Worm (Caenorhabditis elegans) whole organism, young adult: ENCODE results near the gene F36H5.8.

Source experiments
- B0019.2 ChIP-seq: fragments of 200-800 bp; sonication (Bioruptor generic); conservative IDR thresholded peaks from 2 replicates; pipeline ENCODE4 v1.3.6; 2022; ENCODE audit warnings: missing genetic modification reagents, missing genetic modification characterization, missing compliant biosample characterization
- B0261.1 ChIP-seq: sonication (generic microtip); optimal IDR thresholded peaks from 2 replicates; lab custom pipeline; 2016; ENCODE audit warnings: mild to moderate bottlenecking, missing genetic modification characterization, moderate library complexity, missing compliant biosample characterization
- F22D6.2 ChIP-seq: sonication (generic microtip); optimal IDR thresholded peaks from 2 replicates; lab custom pipeline; 2016; ENCODE audit warnings: mild to moderate bottlenecking, missing genetic modification characterization, missing compliant biosample characterization
- F23B12.7 ChIP-seq: sonication (generic microtip); optimal IDR thresholded peaks from 2 replicates; lab custom pipeline; 2017; ENCODE audit warnings: missing genetic modification characterization, mild to moderate bottlenecking, missing compliant biosample characterization, antibody characterized with exemption, moderate library complexity; ENCODE audit not compliant: insufficient read depth
- F37B4.10 ChIP-seq: fragments of 200-800 bp; sonication (Bioruptor generic); IDR thresholded peaks from 2 replicates; pipeline ENCODE4 v1.3.6; 2022; ENCODE audit warnings: missing genetic modification characterization, missing compliant biosample characterization
- F52B5.7 ChIP-seq: sonication (generic microtip); optimal IDR thresholded peaks from 2 replicates; lab custom pipeline; 2016; ENCODE audit warnings: mild to moderate bottlenecking, missing genetic modification characterization, missing compliant biosample characterization
- F57C9.4 ChIP-seq: sonication (generic microtip); optimal IDR thresholded peaks from 2 replicates; lab custom pipeline; 2017; ENCODE audit warnings: mild to moderate bottlenecking, missing genetic modification characterization, missing compliant biosample characterization
- T26A5.8 ChIP-seq: sonication (generic microtip); optimal IDR thresholded peaks from 2 replicates; lab custom pipeline; 2016; ENCODE audit warnings: missing genetic modification characterization, missing compliant biosample characterization
- Y56A3A.18 ChIP-seq: fragments of 200-800 bp; sonication (Bioruptor generic); IDR thresholded peaks from 2 replicates; pipeline ENCODE4 v1.3.6; 2022; ENCODE audit warnings: missing genetic modification reagents, missing genetic modification characterization, missing compliant biosample characterization
- Y79H2A.3 ChIP-seq: fragments of 200-800 bp; sonication (Bioruptor generic); conservative IDR thresholded peaks from 2 replicates; pipeline ENCODE4 v1.3.6; 2022; ENCODE audit warnings: missing genetic modification reagents, missing genetic modification characterization, missing compliant biosample characterization
- ama-1 ChIP-seq, 3 experiments: fragments of 150-350 bp in 1 of 3; sonication (generic microtip) in 2 of 3; optimal IDR thresholded peaks; 2 replicates each; lab custom pipeline; 2014 to 2018; ENCODE audit warnings: missing biosample characterization in 2 of 3, missing genetic modification characterization in 2 of 3, missing genetic modification reagents in 2 of 3
- aptf-2 ChIP-seq: fragments of 200-800 bp; sonication (Bioruptor generic); conservative IDR thresholded peaks from 2 replicates; pipeline ENCODE4 v1.3.6; 2022; ENCODE audit warnings: missing genetic modification reagents, missing genetic modification characterization, missing compliant biosample characterization
- ceh-58 ChIP-seq: fragments of 200-800 bp; sonication (Bioruptor generic); IDR thresholded peaks from 2 replicates; pipeline ENCODE4 v1.3.6; 2022; ENCODE audit warnings: missing genetic modification characterization, missing compliant biosample characterization
- egl-18 ChIP-seq: fragments of 200-800 bp; sonication (Bioruptor generic); IDR thresholded peaks from 2 replicates; pipeline ENCODE4 v1.3.6; 2022; ENCODE audit warnings: missing genetic modification reagents, missing genetic modification characterization, missing compliant biosample characterization
- egl-44 ChIP-seq: fragments of 200-800 bp; sonication (Bioruptor generic); IDR thresholded peaks from 2 replicates; pipeline ENCODE4 v1.3.6; 2022; ENCODE audit warnings: missing genetic modification reagents, missing genetic modification characterization, missing compliant biosample characterization
- ekl-4 ChIP-seq: fragments of 200-800 bp; sonication (Bioruptor generic); IDR thresholded peaks from 2 replicates; pipeline ENCODE4 v1.3.6; 2022; ENCODE audit warnings: missing genetic modification reagents, missing genetic modification characterization, missing compliant biosample characterization
- gei-17 ChIP-seq: fragments of 200-800 bp; sonication (Bioruptor generic); optimal IDR thresholded peaks from 2 replicates; lab custom pipeline; 2018; ENCODE audit warnings: mild to moderate bottlenecking, missing genetic modification characterization, missing compliant biosample characterization
- him-1 ChIP-seq: sonication (generic microtip); optimal IDR thresholded peaks from 2 replicates; lab custom pipeline; 2016; ENCODE audit warnings: missing genotype, missing genetic modification reagents, missing genetic modification characterization, missing compliant biosample characterization
- hlh-26 ChIP-seq: fragments of 200-800 bp; sonication (Bioruptor generic); conservative IDR thresholded peaks from 2 replicates; pipeline ENCODE4 v1.3.6; 2022; ENCODE audit warnings: missing genetic modification reagents, missing genetic modification characterization, missing compliant biosample characterization
- hmg-1.2 ChIP-seq: fragments of 200-800 bp; sonication (Bioruptor generic); IDR thresholded peaks from 2 replicates; pipeline ENCODE4 v1.3.6; 2022; ENCODE audit warnings: missing genetic modification reagents, missing genetic modification characterization, missing compliant biosample characterization
- lag-1 ChIP-seq: fragments of 200-800 bp; sonication (Bioruptor generic); IDR thresholded peaks from 2 replicates; pipeline ENCODE4 v1.3.6; 2022; ENCODE audit warnings: missing genetic modification reagents, missing genetic modification characterization, missing compliant biosample characterization
- lir-1 ChIP-seq: fragments of 200-800 bp; sonication (Bioruptor generic); conservative IDR thresholded peaks from 2 replicates; pipeline ENCODE4 v1.3.6; 2022; ENCODE audit warnings: missing genetic modification reagents, missing genetic modification characterization, missing compliant biosample characterization
- madf-3 ChIP-seq: fragments of 200-800 bp; sonication (Bioruptor generic); IDR thresholded peaks from 2 replicates; pipeline ENCODE4 v1.3.6; 2022; ENCODE audit warnings: missing genetic modification reagents, missing genetic modification characterization, missing compliant biosample characterization
- madf-6 ChIP-seq: fragments of 200-800 bp; sonication (Bioruptor generic); IDR thresholded peaks from 2 replicates; pipeline ENCODE4 v1.3.6; 2022; ENCODE audit warnings: missing genetic modification reagents, missing genetic modification characterization, missing compliant biosample characterization
- mes-4 ChIP-seq: sonication (generic microtip); optimal IDR thresholded peaks from 2 replicates; lab custom pipeline; 2016; ENCODE audit warnings: missing genotype, missing genetic modification characterization, missing compliant biosample characterization
- nfya-2 ChIP-seq: fragments of 200-800 bp; sonication (Bioruptor generic); IDR thresholded peaks from 2 replicates; pipeline ENCODE4 v1.3.6; 2022; ENCODE audit warnings: missing genetic modification reagents, missing genetic modification characterization, missing compliant biosample characterization
- nhr-120 ChIP-seq: fragments of 200-800 bp; sonication (Bioruptor generic); IDR thresholded peaks from 2 replicates; pipeline ENCODE4 v1.3.6; 2022; ENCODE audit warnings: missing genetic modification characterization, missing compliant biosample characterization
- pbrm-1 ChIP-seq: fragments of 200-800 bp; sonication (Bioruptor generic); IDR thresholded peaks from 2 replicates; pipeline ENCODE4 v1.3.6; 2022; ENCODE audit warnings: missing genetic modification reagents, missing genetic modification characterization, missing compliant biosample characterization
- rec-8 ChIP-seq, 2 experiments: sonication (generic microtip); optimal IDR thresholded peaks; 2 replicates each; lab custom pipeline; 2016; ENCODE audit warnings: mild to moderate bottlenecking in 2 of 2, missing genetic modification characterization in 2 of 2, missing genetic modification reagents in 2 of 2, missing genotype in 2 of 2, missing biosample characterization in 1 of 2, missing compliant biosample characterization in 1 of 2, moderate library complexity in 1 of 2
- rpc-1 ChIP-seq, 2 experiments: fragments of 150-350 bp in 1 of 2; sonication (generic microtip) in 1 of 2; optimal IDR thresholded peaks; 2 replicates each; lab custom pipeline; 2014 to 2018; ENCODE audit warnings: missing biosample characterization in 1 of 2, missing genetic modification characterization in 1 of 2, missing genetic modification reagents in 1 of 2, missing genotype in 1 of 2
- tbx-9 ChIP-seq: sonication (generic microtip); optimal IDR thresholded peaks from 2 replicates; lab custom pipeline; 2016; ENCODE audit warnings: borderline replicate concordance, missing genetic modification characterization, inconsistent platforms, missing compliant biosample characterization
- unc-62 ChIP-seq: fragments of 150-350 bp; optimal IDR thresholded peaks from 2 replicates; lab custom pipeline; 2014; ENCODE audit warnings: missing biosample characterization, missing genetic modification reagents, missing genetic modification characterization
- xnd-1 ChIP-seq: sonication (generic microtip); optimal IDR thresholded peaks from 2 replicates; lab custom pipeline; 2016; ENCODE audit warnings: missing genotype, missing genetic modification reagents, missing genetic modification characterization, missing compliant biosample characterization
- ztf-28 ChIP-seq: fragments of 200-800 bp; sonication (Bioruptor generic); IDR thresholded peaks from 2 replicates; pipeline ENCODE4 v1.3.6; 2022; ENCODE audit warnings: missing genetic modification reagents, missing genetic modification characterization, missing compliant biosample characterization
- ztf-3 ChIP-seq: fragments of 200-800 bp; sonication (Bioruptor generic); optimal IDR thresholded peaks from 2 replicates; lab custom pipeline; 2018; ENCODE audit warnings: mild to moderate bottlenecking, missing genetic modification characterization, missing compliant biosample characterization
- ztf-6 ChIP-seq: fragments of 200-800 bp; sonication (Bioruptor generic); IDR thresholded peaks from 2 replicates; pipeline ENCODE4 v1.3.6; 2022; ENCODE audit warnings: missing genetic modification reagents, missing genetic modification characterization, missing compliant biosample characterization

Gene F36H5.8

ce11 chrII:1738844-1739243 lies 11.6 kb downstream of the F36H5.8 start, which contains the start of the genes irld-9 and irld-33:
irld-9 (minus strand) TSS chrII:1738944.
irld-33 (plus strand) TSS chrII:1739052.
- TF ChIP-seq ztf-3 (GFP tag; lab: Kevin White, UChicago) (no peak), nfya-2 (no peak), hlh-26 (GFP tag; lab: Robert Waterston, UW) (no peak), mes-4 (tag; lab: Kevin White, UChicago) (no peak), gei-17 (no peak), ceh-58 (no peak), T26A5.8 (no peak), unc-62 (GFP tag; lab: Kevin White, UChicago) (no peak), egl-18 (GFP tag; lab: Robert Waterston, UW) (no peak), lag-1 (GFP tag; lab: Robert Waterston, UW) (no peak), rpc-1 (optimal IDR thresholded peaks at IDR 0.05; lab: Kevin White, UChicago) (no peak), rpc-1 (tag; optimal IDR thresholded peaks at IDR 0.05; lab: Kevin White, UChicago) (no peak), Y79H2A.3 (GFP tag; lab: Robert Waterston, UW) (no peak), madf-6 (GFP tag; lab: Robert Waterston, UW) (no peak), nhr-120 (GFP tag; lab: Robert Waterston, UW) (no peak)
- TF ChIP-seq, all 124 proteins: peak for 0

ce11 chrII:1736353-1736752 lies 14.1 kb downstream of the F36H5.8 start, which contains the start of gene ceh-83:
ceh-83 (minus strand) TSS chrII:1736533.
- TF ChIP-seq aptf-2 (0 out of 2 replicates have a peak, but pooled peaks have one; percentile 52), tbx-9 (tag; lab: Kevin White, UChicago) (no peak), F22D6.2 (tag; lab: Kevin White, UChicago) (no peak), xnd-1 (tag; lab: Kevin White, UChicago) (no peak), F52B5.7 (tag; lab: Kevin White, UChicago) (no peak), ztf-28 (GFP tag; lab: Robert Waterston, UW) (no peak), pbrm-1 (0 out of 2 replicates have a peak, but pooled peaks have one; percentile 25), hmg-1.2 (GFP tag; lab: Robert Waterston, UW) (peak; percentile 92), egl-44 (GFP tag; lab: Robert Waterston, UW) (no peak)

DNA sequence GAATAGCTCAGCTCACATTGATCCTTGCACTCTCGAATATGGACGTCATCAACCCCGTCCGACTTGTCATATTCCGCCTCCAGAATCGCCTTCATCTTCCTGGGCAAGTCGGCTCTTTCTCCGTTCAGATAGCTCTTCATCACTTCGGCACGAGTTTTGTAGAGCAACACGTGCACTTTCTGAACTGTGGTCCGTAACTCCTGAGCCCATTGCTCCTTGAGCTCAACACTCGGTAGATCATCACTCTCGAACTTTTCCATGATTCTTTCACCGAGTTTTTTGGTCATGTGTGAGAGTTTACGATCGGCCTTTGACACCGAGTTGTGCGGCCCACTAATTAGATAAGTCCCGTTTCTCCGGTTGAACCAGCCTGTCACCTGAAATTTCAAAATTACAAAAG lies 15.3 kb downstream of the F36H5.8 start:
- TF ChIP-seq ekl-4 (GFP tag; lab: Robert Waterston, UW) (no peak), F37B4.10 (GFP tag; lab: Robert Waterston, UW) (no peak), Y79H2A.3 (GFP tag; lab: Robert Waterston, UW) (no peak), ama-1 (optimal IDR thresholded peaks at IDR 0.05; lab: Kevin White, UChicago) (no peak), ama-1 (GFP tag; optimal IDR thresholded peaks at IDR 0.05; lab: Kevin White, UChicago) (no peak), F23B12.7 (tag; lab: Kevin White, UChicago) (no peak), rec-8 (tag; optimal IDR thresholded peaks at IDR 0.05; lab: Kevin White, UChicago) (no peak), madf-3 (GFP tag; lab: Robert Waterston, UW) (no peak), F52B5.7 (tag; lab: Kevin White, UChicago) (no peak), lir-1 (no peak), B0261.1 (tag; lab: Kevin White, UChicago) (no peak), ztf-6 (GFP tag; lab: Robert Waterston, UW) (no peak), F57C9.4 (tag; lab: Kevin White, UChicago) (no peak), B0019.2 (GFP tag; lab: Robert Waterston, UW) (no peak), him-1 (tag; lab: Kevin White, UChicago) (no peak), nfya-2 (no peak), Y56A3A.18 (GFP tag; lab: Robert Waterston, UW) (no peak)
